Fruit fly (Drosophila melanogaster) whole organism, embryonic: ENCODE data around the gene CG12990.

Experiments
- CG11093 ChIP-seq: fragments of 200-800 bp; sonication (Bioruptor generic); IDR thresholded peaks from 3 replicates; pipeline ENCODE4 v1.3.6; 2022; ENCODE audit warnings: missing biosample characterization, missing genetic modification characterization
- CG12155 ChIP-seq: fragments of 200-800 bp; sonication (Bioruptor generic); optimal IDR thresholded peaks from 3 replicates; lab custom pipeline; 2016; ENCODE audit warnings: missing biosample characterization, missing genetic modification characterization
- CG12659 ChIP-seq: fragments of 200-800 bp; sonication (Bioruptor generic); optimal IDR thresholded peaks from 3 replicates; lab custom pipeline; 2017; ENCODE audit warnings: mild to moderate bottlenecking, missing biosample characterization, missing genetic modification reagents, missing genetic modification characterization
- CG15696 ChIP-seq: fragments of 200-800 bp; sonication (Bioruptor generic); optimal IDR thresholded peaks from 2 replicates; lab custom pipeline; 2019; ENCODE audit warnings: missing biosample characterization, mild to moderate bottlenecking, missing genetic modification characterization, moderate library complexity
- CG16779 ChIP-seq: fragments of 200-800 bp; sonication (Bioruptor generic); IDR thresholded peaks from 2 replicates; pipeline ENCODE4 v1.3.6; 2022; ENCODE audit warnings: missing biosample characterization, missing genetic modification characterization
- CG16813 ChIP-seq: fragments of 200-800 bp; sonication (Bioruptor generic); IDR thresholded peaks from 3 replicates; pipeline ENCODE4 v1.3.6; 2022; ENCODE audit warnings: missing biosample characterization, missing genetic modification characterization; ENCODE audit not compliant: partially characterized antibody
- CG17912 ChIP-seq: fragments of 200-800 bp; sonication (Bioruptor generic); optimal IDR thresholded peaks from 2 replicates; lab custom pipeline; 2018; ENCODE audit warnings: missing biosample characterization, mild to moderate bottlenecking, missing genetic modification characterization
- CG1832 ChIP-seq: fragments of 200-800 bp; sonication (Bioruptor generic); optimal IDR thresholded peaks from 2 replicates; lab custom pipeline; 2017; ENCODE audit warnings: missing biosample characterization, mild to moderate bottlenecking, missing genetic modification characterization, inconsistent platforms
- CG2678 ChIP-seq: fragments of 200-800 bp; sonication (Bioruptor generic); optimal IDR thresholded peaks from 3 replicates; lab custom pipeline; 2019; ENCODE audit warnings: missing biosample characterization, mild to moderate bottlenecking, missing genetic modification characterization, moderate library complexity
- CG33557 ChIP-seq: fragments of 200-800 bp; sonication (Bioruptor generic); optimal IDR thresholded peaks from 2 replicates; lab custom pipeline; 2019; ENCODE audit warnings: missing biosample characterization, mild to moderate bottlenecking, missing genetic modification characterization, moderate library complexity
- CG34422 ChIP-seq: fragments of 200-800 bp; sonication (Bioruptor generic); IDR thresholded peaks from 3 replicates; pipeline ENCODE4 v1.3.6; 2022; ENCODE audit warnings: missing biosample characterization, missing genetic modification characterization
- CG4282 ChIP-seq: fragments of 200-800 bp; sonication (Bioruptor generic); optimal IDR thresholded peaks from 2 replicates; lab custom pipeline; 2016; ENCODE audit warnings: missing biosample characterization, missing genetic modification characterization
- CG7928 ChIP-seq: fragments of 200-800 bp; sonication (Bioruptor generic); optimal IDR thresholded peaks from 2 replicates; lab custom pipeline; 2017; ENCODE audit warnings: missing biosample characterization, mild to moderate bottlenecking, missing genetic modification characterization
- CG8290 ChIP-seq, 3 experiments: fragments of 200-800 bp; sonication (Bioruptor generic); optimal IDR thresholded peaks; 2 replicates each; lab custom pipeline; 2016 to 2019; ENCODE audit warnings: missing biosample characterization in 3 of 3, missing genetic modification characterization in 3 of 3, mild to moderate bottlenecking in 2 of 3, moderate library complexity in 1 of 3
- CG9727 ChIP-seq: fragments of 200-800 bp; sonication (Bioruptor generic); optimal IDR thresholded peaks from 3 replicates; lab custom pipeline; 2017; ENCODE audit warnings: missing biosample characterization, mild to moderate bottlenecking, missing genetic modification characterization
- CHES-1-like ChIP-seq: fragments of 200-800 bp; sonication (Bioruptor generic); optimal IDR thresholded peaks from 2 replicates; lab custom pipeline; 2016; ENCODE audit warnings: missing biosample characterization, missing genetic modification characterization
- CTCF ChIP-seq: fragments of 200-800 bp; sonication (Bioruptor generic); optimal IDR thresholded peaks from 2 replicates; lab custom pipeline; 2017; ENCODE audit warnings: missing biosample characterization, mild to moderate bottlenecking, missing genetic modification characterization, moderate library complexity
- Dip2 ChIP-seq: fragments of 200-800 bp; sonication (Bioruptor generic); IDR thresholded peaks from 2 replicates; pipeline ENCODE4 v1.3.6; 2022; ENCODE audit warnings: missing biosample characterization, missing genetic modification characterization
- Dref ChIP-seq: fragments of 200-800 bp; sonication (Bioruptor generic); IDR thresholded peaks from 2 replicates; pipeline ENCODE4 v1.3.6; 2022; ENCODE audit warnings: missing biosample characterization, missing genetic modification characterization
- Ets97D ChIP-seq: fragments of 200-800 bp; sonication (Bioruptor generic); optimal IDR thresholded peaks from 3 replicates; lab custom pipeline; 2016; ENCODE audit warnings: missing biosample characterization, missing genetic modification characterization
- Fer3 ChIP-seq: fragments of 200-800 bp; sonication (Bioruptor generic); optimal IDR thresholded peaks from 2 replicates; lab custom pipeline; 2018; ENCODE audit warnings: missing biosample characterization, mild to moderate bottlenecking, missing genetic modification characterization, moderate library complexity
- HHEX ChIP-seq: fragments of 200-800 bp; sonication (Bioruptor generic); optimal IDR thresholded peaks from 3 replicates; lab custom pipeline; 2017; ENCODE audit warnings: missing biosample characterization, mild to moderate bottlenecking, missing genetic modification characterization, missing genetic modification reagents
- HmgD ChIP-seq: fragments of 200-800 bp; sonication (Bioruptor generic); optimal IDR thresholded peaks from 3 replicates; lab custom pipeline; 2016; ENCODE audit warnings: missing biosample characterization, missing genetic modification characterization
- Hmr ChIP-seq: fragments of 200-800 bp; sonication (Bioruptor generic); optimal IDR thresholded peaks from 3 replicates; lab custom pipeline; 2017; ENCODE audit warnings: mild to moderate bottlenecking, missing biosample characterization, missing genetic modification reagents, missing genetic modification characterization
- Mad ChIP-seq: fragments of 200-800 bp; sonication (Bioruptor generic); optimal IDR thresholded peaks from 2 replicates; lab custom pipeline; 2016; ENCODE audit warnings: missing biosample characterization, missing genetic modification characterization
- Meics ChIP-seq: fragments of 200-800 bp; sonication (Bioruptor generic); optimal IDR thresholded peaks from 2 replicates; lab custom pipeline; 2017; ENCODE audit warnings: missing biosample characterization, mild to moderate bottlenecking, missing genetic modification characterization
- NK7.1 ChIP-seq: fragments of 200-800 bp; sonication (Bioruptor generic); optimal IDR thresholded peaks from 3 replicates; lab custom pipeline; 2016; ENCODE audit warnings: missing biosample characterization, missing genetic modification characterization
- Neu2 ChIP-seq: fragments of 200-800 bp; sonication (Bioruptor generic); optimal IDR thresholded peaks from 3 replicates; lab custom pipeline; 2016; ENCODE audit warnings: missing biosample characterization, missing genetic modification characterization, borderline replicate concordance
- PHDP ChIP-seq: fragments of 200-800 bp; sonication (Bioruptor generic); optimal IDR thresholded peaks from 3 replicates; lab custom pipeline; 2018; ENCODE audit warnings: missing biosample characterization, mild to moderate bottlenecking, missing genetic modification characterization, moderate library complexity
- Sry-β ChIP-seq: fragments of 200-800 bp; sonication (Bioruptor generic); optimal IDR thresholded peaks from 2 replicates; lab custom pipeline; 2018; ENCODE audit warnings: missing biosample characterization, mild to moderate bottlenecking, missing genetic modification characterization, moderate library complexity
- Ssrp ChIP-seq: fragments of 200-800 bp; sonication (Bioruptor generic); optimal IDR thresholded peaks from 2 replicates; lab custom pipeline; 2018; ENCODE audit warnings: missing biosample characterization, mild to moderate bottlenecking, missing genetic modification characterization, moderate library complexity
- Taf1 ChIP-seq: fragments of 200-800 bp; sonication (Bioruptor generic); IDR thresholded peaks from 2 replicates; pipeline ENCODE4 v1.3.6; 2022; ENCODE audit warnings: missing biosample characterization, missing genetic modification characterization
- cg ChIP-seq: fragments of 200-800 bp; sonication (Bioruptor generic); optimal IDR thresholded peaks from 3 replicates; lab custom pipeline; 2019; ENCODE audit warnings: missing biosample characterization, mild to moderate bottlenecking, missing genetic modification characterization, moderate library complexity
- ci ChIP-seq: fragments of 200-800 bp; sonication (Bioruptor generic); IDR thresholded peaks from 3 replicates; pipeline ENCODE4 v1.3.6; 2022; ENCODE audit warnings: missing biosample characterization, missing genetic modification characterization
- croc ChIP-seq: fragments of 200-800 bp; sonication (Bioruptor generic); conservative IDR thresholded peaks from 3 replicates; pipeline ENCODE4 v1.3.6; 2022; ENCODE audit warnings: missing biosample characterization, missing genetic modification characterization
- dm ChIP-seq: fragments of 200-800 bp; sonication (Bioruptor generic); optimal IDR thresholded peaks from 3 replicates; lab custom pipeline; 2016; ENCODE audit warnings: missing biosample characterization, missing genetic modification characterization
- fd102C ChIP-seq: fragments of 200-800 bp; sonication (Bioruptor generic); optimal IDR thresholded peaks from 2 replicates; lab custom pipeline; 2018; ENCODE audit warnings: missing biosample characterization, mild to moderate bottlenecking, missing genetic modification characterization, moderate library complexity
- fu2 ChIP-seq: fragments of 200-800 bp; sonication (Bioruptor generic); optimal IDR thresholded peaks from 2 replicates; lab custom pipeline; 2016; ENCODE audit warnings: missing biosample characterization, missing genetic modification characterization
- gcm ChIP-seq: fragments of 200-800 bp; sonication (Bioruptor generic); optimal IDR thresholded peaks from 2 replicates; lab custom pipeline; 2019; ENCODE audit warnings: missing biosample characterization, mild to moderate bottlenecking, missing genetic modification characterization, moderate library complexity
- gcm2 ChIP-seq: fragments of 200-800 bp; sonication (Bioruptor generic); optimal IDR thresholded peaks from 2 replicates; lab custom pipeline; 2016; ENCODE audit warnings: missing biosample characterization, missing genetic modification characterization
- h ChIP-seq: fragments of >200 bp; optimal IDR thresholded peaks from 2 replicates; lab custom pipeline; 2017
- hkb ChIP-seq, 2 experiments: fragments of 200-800 bp in 1 of 2; fragments of >200 bp in 1 of 2; sonication (Bioruptor generic) in 1 of 2; IDR thresholded peaks in 1 of 2; optimal IDR thresholded peaks in 1 of 2; 2 replicates each; pipeline versions ENCODE4 v1.3.6 to Lab custom; 2017 to 2022; ENCODE audit warnings: missing biosample characterization in 1 of 2, missing genetic modification characterization in 1 of 2
- luna ChIP-seq: fragments of 200-800 bp; sonication (Bioruptor generic); optimal IDR thresholded peaks from 2 replicates; lab custom pipeline; 2016; ENCODE audit warnings: missing biosample characterization, missing genetic modification characterization
- ranshi ChIP-seq: fragments of 200-800 bp; sonication (Bioruptor generic); IDR thresholded peaks from 2 replicates; pipeline ENCODE4 v1.3.6; 2022; ENCODE audit warnings: missing biosample characterization, missing genetic modification characterization
- so ChIP-seq: fragments of 200-800 bp; sonication (Bioruptor generic); IDR thresholded peaks from 3 replicates; pipeline ENCODE4 v1.3.6; 2022; ENCODE audit warnings: missing biosample characterization, missing genetic modification characterization
- tgo ChIP-seq: fragments of 200-800 bp; sonication (Bioruptor generic); IDR thresholded peaks from 3 replicates; pipeline ENCODE4 v1.3.6; 2022; ENCODE audit warnings: missing biosample characterization, missing genetic modification characterization
- unpg ChIP-seq: fragments of 200-800 bp; sonication (Bioruptor generic); optimal IDR thresholded peaks from 3 replicates; lab custom pipeline; 2018; ENCODE audit warnings: missing biosample characterization, mild to moderate bottlenecking, missing genetic modification characterization, moderate library complexity
- zen ChIP-seq: fragments of 200-800 bp; sonication (Bioruptor generic); optimal IDR thresholded peaks from 3 replicates; lab custom pipeline; 2018; ENCODE audit warnings: missing biosample characterization, mild to moderate bottlenecking, missing genetic modification characterization, moderate library complexity
- zf30C ChIP-seq: fragments of 200-800 bp; sonication (Bioruptor generic); optimal IDR thresholded peaks from 3 replicates; lab custom pipeline; 2018; ENCODE audit warnings: missing biosample characterization, mild to moderate bottlenecking, missing genetic modification characterization

CG12990 gene

dm6 chrX:17698864-17699504, 27.3 kb upstream of the CG12990 start (continued):
- peak; percentile 67; the same call in 1 of the 2 replicates for TF ChIP-seq ranshi (GFP tag; lab: Robert Waterston, UW)
- peak; percentile 7 for TF ChIP-seq CG17912
- peak; percentile 14 for TF ChIP-seq Neu2
- TF ChIP-seq CG12659 (GFP tag; lab: Kevin White, UChicago): peak; percentile 93
- peak; percentile 29 for TF ChIP-seq cg
- TF ChIP-seq HHEX (GFP tag; lab: Kevin White, UChicago): peak; percentile 83
- TF ChIP-seq ci: 0 out of 3 replicates have a peak, but pooled peaks have one; percentile 44
- peak; percentile 77 for TF ChIP-seq CG33557 (GFP tag; lab: Kevin White, UChicago)
- TF ChIP-seq gcm2 (GFP tag; lab: Kevin White, UChicago): peak; percentile 59
- peak; percentile 65 for TF ChIP-seq dm (GFP tag; lab: Kevin White, UChicago)
- peak; percentile 76 for TF ChIP-seq CG12155 (GFP tag; lab: Kevin White, UChicago)
- TF ChIP-seq CG11093: peak; percentile 74; the same call in 2 of the 3 replicates
- peak; percentile 62 for TF ChIP-seq fu2 (GFP tag; lab: Kevin White, UChicago)
- no peak for TF ChIP-seq Sry-β (GFP tag; lab: Kevin White, UChicago)
- TF ChIP-seq h: no peak
- no peak for TF ChIP-seq CG16813 (GFP tag; lab: Robert Waterston, UW)
- TF ChIP-seq CG8290 (GFP tag; optimal IDR thresholded peaks at IDR 0.05; lab: Kevin White, UChicago): peak; percentile 35
- TF ChIP-seq CG8290 (tag; optimal IDR thresholded peaks at IDR 0.05; lab: Kevin White, UChicago): peak; percentile 53
- TF ChIP-seq CG7928 (GFP tag; lab: Kevin White, UChicago): peak; percentile 55
- TF ChIP-seq Fer3: peak; percentile 79
- TF ChIP-seq PHDP (tag; lab: Kevin White, UChicago): peak; percentile 89
- TF ChIP-seq NK7.1 (GFP tag; lab: Kevin White, UChicago): peak; percentile 79
- TF ChIP-seq Hmr: peak; percentile 88
- TF ChIP-seq zen: peak; percentile 73
- peak; percentile 62 for TF ChIP-seq croc
- peak; percentile 81 for TF ChIP-seq Mad
- peak; percentile 82; the same call in 2 of the 3 replicates for TF ChIP-seq so (GFP tag; lab: Robert Waterston, UW)
- peak; percentile 25 for TF ChIP-seq CTCF (GFP tag; lab: Kevin White, UChicago)
- TF ChIP-seq Ets97D (GFP tag; lab: Kevin White, UChicago): peak; percentile 57
- TF ChIP-seq CG15696 (tag; lab: Kevin White, UChicago): peak; percentile 81
- TF ChIP-seq Ssrp: peak; percentile 87
- TF ChIP-seq unpg (GFP tag; lab: Kevin White, UChicago): peak; percentile 81
- TF ChIP-seq luna (GFP tag; lab: Kevin White, UChicago): no peak
- TF ChIP-seq CG2678 (tag; lab: Kevin White, UChicago): peak; percentile 95
- no peak for TF ChIP-seq fd102C
- TF ChIP-seq Dip2: no peak
- TF ChIP-seq HmgD (GFP tag; lab: Kevin White, UChicago): peak; percentile 67
- peak; percentile 75 for TF ChIP-seq tgo (GFP tag; lab: Robert Waterston, UW)
- TF ChIP-seq zf30C: no peak
- peak; percentile 92 for TF ChIP-seq CG9727 (GFP tag; lab: Kevin White, UChicago)
- no peak for TF ChIP-seq Dref (GFP tag; lab: Robert Waterston, UW)
- 0 out of 2 replicates have a peak, but pooled peaks have one; percentile 2 for TF ChIP-seq CG16779 (GFP tag; lab: Robert Waterston, UW)
- TF ChIP-seq gcm (GFP tag; lab: Kevin White, UChicago): peak; percentile 86
- peak; percentile 75 for TF ChIP-seq CHES-1-like
- TF ChIP-seq hkb (optimal IDR thresholded peaks at IDR 0.05; lab: Kevin White, UChicago): no peak
- TF ChIP-seq hkb (GFP tag; IDR thresholded peaks at IDR 0.05; lab: Robert Waterston, UW): peak; percentile 85
- TF ChIP-seq Meics (GFP tag; lab: Kevin White, UChicago): peak; percentile 92
- 0 out of 2 replicates have a peak, but pooled peaks have one; percentile 14 for TF ChIP-seq Taf1
- 0 out of 3 replicates have a peak, but pooled peaks have one; percentile 57 for TF ChIP-seq CG34422 (GFP tag; lab: Robert Waterston, UW)
- TF ChIP-seq CG1832 (GFP tag; lab: Kevin White, UChicago): peak; percentile 67
- peak; percentile 11 for TF ChIP-seq CG4282 (GFP tag; lab: Kevin White, UChicago)
